Fruit fly (Drosophila melanogaster): ENCODE measurements around the gene msl-2.

msl-2 gene

dm6 chr2L:3444789-3445188, 21.1 kb downstream of the msl-2 start (continued):
- TF ChIP-seq Mrtf (GFP tag; IDR thresholded peaks at IDR 0.05) (peak; percentile 40; the same call in 1 of the 3 replicates), CG9727 (GFP tag; optimal IDR thresholded peaks at IDR 0.05) (peak; percentile 32), unpg (GFP tag; optimal IDR thresholded peaks at IDR 0.05) (no peak), CG7556 (GFP tag; optimal IDR thresholded peaks at IDR 0.05) (no peak), salm (tag; optimal IDR thresholded peaks at IDR 0.05) (no peak), Fer3 (tag; optimal IDR thresholded peaks at IDR 0.05) (peak; percentile 18), pita (GFP tag; optimal IDR thresholded peaks at IDR 0.05) (no peak), CG3726 (GFP tag; IDR thresholded peaks at IDR 0.05) (0 out of 3 replicates have a peak, but pooled peaks have one; percentile 20), gcm (GFP tag; optimal IDR thresholded peaks at IDR 0.05) (no peak), YL-1 (GFP tag; optimal IDR thresholded peaks at IDR 0.05) (no peak), D (optimal IDR thresholded peaks at IDR 0.05) (no peak), D (GFP tag; optimal IDR thresholded peaks at IDR 0.05) (no peak), Drgx (GFP tag; IDR thresholded peaks at IDR 0.05) (peak; percentile 84), cad (GFP tag; optimal IDR thresholded peaks at IDR 0.05) (no peak), GATAe (GFP tag; conservative IDR thresholded peaks at IDR 0.05) (no peak), CG11093 (GFP tag; IDR thresholded peaks at IDR 0.05) (no peak), Bteb2 (GFP tag; optimal IDR thresholded peaks at IDR 0.05) (no peak), Fer1 (GFP tag; optimal IDR thresholded peaks at IDR 0.05) (peak; percentile 34), CG5953 (GFP tag; IDR thresholded peaks at IDR 0.05) (0 out of 2 replicates have a peak, but pooled peaks have one; percentile 22), Ssrp (tag; optimal IDR thresholded peaks at IDR 0.05) (peak; percentile 26), Deaf1 (tag; optimal IDR thresholded peaks at IDR 0.05) (no peak), CG31365 (tag; optimal IDR thresholded peaks at IDR 0.05) (no peak), CG8924 (tag; optimal IDR thresholded peaks at IDR 0.05) (no peak), dimm (GFP tag; IDR thresholded peaks at IDR 0.05) (no peak), CG7987 (GFP tag; optimal IDR thresholded peaks at IDR 0.05) (no peak), insv (GFP tag; optimal IDR thresholded peaks at IDR 0.05) (no peak), CG7786 (GFP tag; optimal IDR thresholded peaks at IDR 0.05) (no peak), dpn (GFP tag; optimal IDR thresholded peaks at IDR 0.05) (peak; percentile 24 to 56), CG18599 (GFP tag; optimal IDR thresholded peaks at IDR 0.05) (no peak), zfh1 (GFP tag; IDR thresholded peaks at IDR 0.05) (peak; percentile 55; the same call in 2 of the 3 replicates), D19B (GFP tag; optimal IDR thresholded peaks at IDR 0.05) (no peak), dmrt11E (tag; optimal IDR thresholded peaks at IDR 0.05) (peak; percentile 43), ara (GFP tag; IDR thresholded peaks at IDR 0.05) (no peak), Atf-2 (GFP tag; optimal IDR thresholded peaks at IDR 0.05) (peak; percentile 19), CoRest (tag; optimal IDR thresholded peaks at IDR 0.05) (peak; percentile 22), CG1603 (tag; optimal IDR thresholded peaks at IDR 0.05) (peak; percentile 72), abd-A (tag; optimal IDR thresholded peaks at IDR 0.05) (no peak), Sry-δ (GFP tag; optimal IDR thresholded peaks at IDR 0.05) (no peak), CG2199 (GFP tag; IDR thresholded peaks at IDR 0.05) (no peak), Ets97D (GFP tag; optimal IDR thresholded peaks at IDR 0.05) (no peak), hkb (optimal IDR thresholded peaks at IDR 0.05) (no peak), hkb (GFP tag; IDR thresholded peaks at IDR 0.05) (peak; percentile 63), jing (GFP tag; optimal IDR thresholded peaks at IDR 0.05) (no peak), H2.0 (GFP tag; IDR thresholded peaks at IDR 0.05) (peak; percentile 40; the same call in 1 of the 2 replicates), CG11696 (GFP tag; IDR thresholded peaks at IDR 0.05) (no peak), lov (optimal IDR thresholded peaks at IDR 0.05) (no peak), lov (GFP tag; IDR thresholded peaks at IDR 0.05) (peak; percentile 69; the same call in 1 of the 3 replicates), CG8290 (GFP tag; optimal IDR thresholded peaks at IDR 0.05) (no peak), CG8290 (tag; optimal IDR thresholded peaks at IDR 0.05) (no peak), CG1233 (GFP tag; optimal IDR thresholded peaks at IDR 0.05) (no peak), trh (GFP tag; optimal IDR thresholded peaks at IDR 0.05) (peak; percentile 6), CG6791 (GFP tag; IDR thresholded peaks at IDR 0.05; ENCODE audit: partially characterized antibody) (no peak), CG7357 (GFP tag; IDR thresholded peaks at IDR 0.05) (no peak)
